Worm (Caenorhabditis elegans): Measurements from ENCODE around the gene unc-119.
A peak's percentile ranks its signal among the peaks of the same experiment; 100 is the strongest.

Gene unc-119

DNA sequence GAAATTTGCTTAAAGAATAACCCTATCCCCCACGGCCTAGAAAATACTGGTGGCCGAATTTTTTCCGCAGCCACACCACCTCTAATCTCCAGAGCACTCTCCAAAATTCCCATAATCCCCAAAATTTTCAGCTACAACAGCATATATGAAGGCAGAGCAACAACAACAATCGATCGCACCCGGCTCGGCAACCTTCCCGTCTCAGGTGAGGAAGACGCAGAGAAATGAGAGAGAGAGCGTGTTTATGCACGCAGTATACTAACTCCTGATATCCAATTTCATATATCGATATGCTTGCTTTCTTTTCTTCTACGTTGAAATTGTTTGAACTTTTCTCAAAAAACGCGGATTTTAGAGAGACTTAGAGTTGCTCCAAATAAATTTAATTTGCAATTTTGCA lies 3.9 kb downstream of the unc-119 start:
- TF ChIP-seq daf-12 (tag; optimal IDR thresholded peaks at IDR 0.05) = no peak
- TF ChIP-seq unc-130 (GFP tag; optimal IDR thresholded peaks at IDR 0.05) = no peak
- TF ChIP-seq dmd-6 (GFP tag; IDR thresholded peaks at IDR 0.05) = 0 out of 2 replicates have a peak, but pooled peaks have one; percentile 8
- TF ChIP-seq mep-1 (tag; optimal IDR thresholded peaks at IDR 0.05) = no peak
- no peak for TF ChIP-seq fos-1 (tag; optimal IDR thresholded peaks at IDR 0.05)
- no peak for TF ChIP-seq php-3 (GFP tag; IDR thresholded peaks at IDR 0.05)
- TF ChIP-seq Y48G9A.11 (GFP tag; IDR thresholded peaks at IDR 0.05) = no peak
- no peak for TF ChIP-seq mdl-1 (tag; optimal IDR thresholded peaks at IDR 0.05)
- TF ChIP-seq aha-1 (tag) = peak; percentile 92
- no peak for TF ChIP-seq sdz-12 (GFP tag; optimal IDR thresholded peaks at IDR 0.05)
- no peak for TF ChIP-seq mdt-29 (GFP tag; IDR thresholded peaks at IDR 0.05)
- peak; percentile 5 for TF ChIP-seq rbr-2 (tag; optimal IDR thresholded peaks at IDR 0.05)

DNA sequence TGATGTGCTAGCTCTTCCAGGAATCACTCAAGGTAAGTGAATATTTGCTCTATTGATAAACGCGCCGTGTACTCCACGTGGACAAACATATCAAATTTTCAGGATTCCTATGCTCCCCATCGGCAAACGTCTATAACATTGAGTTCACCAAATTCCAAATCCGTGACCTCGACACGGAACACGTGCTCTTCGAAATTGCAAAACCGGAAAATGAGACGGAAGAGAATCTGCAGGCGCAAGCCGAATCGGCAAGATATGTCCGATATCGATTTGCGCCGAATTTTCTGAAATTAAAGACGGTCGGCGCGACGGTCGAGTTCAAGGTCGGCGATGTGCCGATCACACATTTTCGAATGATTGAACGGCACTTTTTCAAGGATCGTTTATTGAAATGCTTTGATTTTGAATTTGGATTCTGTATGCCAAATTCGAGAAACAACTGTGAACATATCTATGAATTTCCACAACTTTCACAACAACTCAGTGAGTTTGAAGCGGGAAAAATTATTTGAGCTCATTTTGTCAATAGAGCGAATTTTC lies 5.3 kb downstream of the unc-119 start:
- no peak for TF ChIP-seq daf-12 (tag; optimal IDR thresholded peaks at IDR 0.05)
- TF ChIP-seq mep-1 (tag; optimal IDR thresholded peaks at IDR 0.05) = peak; percentile 51
- peak; percentile 98 for TF ChIP-seq aha-1 (tag)
- TF ChIP-seq nhr-77 (tag; optimal IDR thresholded peaks at IDR 0.05) = no peak
- no peak for TF ChIP-seq hmg-1.1 (GFP tag; IDR thresholded peaks at IDR 0.05)
- no peak for TF ChIP-seq lin-13 (GFP tag; optimal IDR thresholded peaks at IDR 0.05)

- TF ChIP-seq php-3 (GFP tag; IDR thresholded peaks at IDR 0.05) = no peak
- peak; percentile 55 for TF ChIP-seq mep-1 (tag; optimal IDR thresholded peaks at IDR 0.05)
- TF ChIP-seq pqm-1 (tag; optimal IDR thresholded peaks at IDR 0.05) = no peak
Measured at ce11 chrIII:10908543-10908942, 6.1 kb downstream of the unc-119 start.

- TF ChIP-seq ceh-82 (tag; optimal IDR thresholded peaks at IDR 0.05) (no peak), Y105C5A.15 (GFP tag; IDR thresholded peaks at IDR 0.05) (no peak), aha-1 (tag) (peak; percentile 78), vab-7 (GFP tag; IDR thresholded peaks at IDR 0.05) (no peak)
Measured at ce11 chrIII:10909166-10909565, 6.7 kb downstream of the unc-119 start.

DNA sequence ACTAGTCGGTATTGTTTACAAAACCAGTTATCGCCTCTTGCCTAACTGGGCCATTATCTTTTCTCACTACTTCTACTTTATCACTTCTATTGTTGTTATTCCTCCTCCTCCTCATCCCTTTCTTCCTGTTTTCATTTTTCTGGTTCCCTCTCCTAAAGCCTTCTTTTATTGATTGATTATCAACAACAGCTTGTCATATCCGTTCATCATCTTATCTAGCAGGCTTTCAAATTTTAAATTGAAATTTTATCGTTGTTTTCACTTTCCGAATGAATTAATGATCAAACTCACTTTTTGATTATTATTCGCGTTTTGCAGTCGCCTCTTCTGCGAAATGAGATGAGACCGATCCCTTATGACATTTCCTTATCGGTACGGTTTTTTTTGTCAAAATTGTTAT lies 8.7 kb downstream of the unc-119 start, which contains the start of gene cut-6:
cut-6 (plus strand) TSS at position 301 of the 400 bp plus-strand sequence.
- TF ChIP-seq F44E2.7 (GFP tag; IDR thresholded peaks at IDR 0.05) (no peak), lin-29 (GFP tag; IDR thresholded peaks at IDR 0.05) (no peak), aha-1 (tag) (peak; percentile 21), lsy-2 (tag; optimal IDR thresholded peaks at IDR 0.05) (no peak), ztf-7 (tag; optimal IDR thresholded peaks at IDR 0.05) (no peak), lin-13 (GFP tag; optimal IDR thresholded peaks at IDR 0.05) (no peak)

- TF ChIP-seq nhr-25 (tag; optimal IDR thresholded peaks at IDR 0.05; ENCODE audit: borderline replicate concordance, insufficient read depth) (no peak), aha-1 (tag) (peak; percentile 93), dmd-9 (GFP tag; IDR thresholded peaks at IDR 0.05) (no peak)
Measured at ce11 chrIII:10914971-10915370, 12.5 kb downstream of the unc-119 start.

DNA sequence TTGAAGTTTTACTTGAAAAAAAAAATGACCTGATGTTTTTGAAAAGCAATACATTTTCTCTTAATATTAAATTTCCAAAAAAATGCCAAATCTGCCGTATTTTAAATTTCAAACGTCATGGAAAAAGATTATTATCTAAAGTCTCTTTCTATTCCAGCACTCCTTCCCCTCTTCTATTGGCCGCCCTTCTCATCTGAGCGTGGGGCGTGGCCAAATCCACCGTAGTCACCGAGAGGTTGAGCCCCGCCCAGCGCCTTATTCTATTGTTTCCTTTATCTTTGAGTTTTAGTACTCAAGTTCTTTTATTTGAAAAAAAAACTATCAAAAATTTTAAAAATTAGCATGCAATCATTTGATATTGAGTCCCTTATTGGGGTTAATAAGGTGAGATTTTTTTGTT lies 17.6 kb downstream of the unc-119 start, which contains the start of gene vab-7:
vab-7 (plus strand) TSS at position 301 of the 400 bp plus-strand sequence.
- TF ChIP-seq lir-3 (tag; optimal IDR thresholded peaks at IDR 0.05) = no peak
- TF ChIP-seq arid-1 (GFP tag; conservative IDR thresholded peaks at IDR 0.05) = no peak
- TF ChIP-seq unc-62 (GFP tag; optimal IDR thresholded peaks at IDR 0.05 in 1 of 2) = no peak
- TF ChIP-seq unc-62 (tag; optimal IDR thresholded peaks at IDR 0.05) = no peak
- TF ChIP-seq dmd-9 (GFP tag; IDR thresholded peaks at IDR 0.05) = no peak
- no peak for TF ChIP-seq ceh-20 (GFP tag; IDR thresholded peaks at IDR 0.05)
- TF ChIP-seq gei-8 (GFP tag; optimal IDR thresholded peaks at IDR 0.05) = no peak
